Worm (Caenorhabditis elegans) whole organism, dauer: ENCODE data around the gene C36A4.10.
"Not testable (repeated sequence)": the region's sequence is repeated elsewhere in the genome, so short reads cannot be mapped to it uniquely, and the experiment has no call there.

Experiments used
- unc-62 ChIP-seq: sonication (generic microtip); optimal IDR thresholded peaks from 2 replicates; lab custom pipeline; 2017; ENCODE audit warnings: missing biosample characterization, missing genetic modification reagents, missing genetic modification characterization

Gene C36A4.10

DNA sequence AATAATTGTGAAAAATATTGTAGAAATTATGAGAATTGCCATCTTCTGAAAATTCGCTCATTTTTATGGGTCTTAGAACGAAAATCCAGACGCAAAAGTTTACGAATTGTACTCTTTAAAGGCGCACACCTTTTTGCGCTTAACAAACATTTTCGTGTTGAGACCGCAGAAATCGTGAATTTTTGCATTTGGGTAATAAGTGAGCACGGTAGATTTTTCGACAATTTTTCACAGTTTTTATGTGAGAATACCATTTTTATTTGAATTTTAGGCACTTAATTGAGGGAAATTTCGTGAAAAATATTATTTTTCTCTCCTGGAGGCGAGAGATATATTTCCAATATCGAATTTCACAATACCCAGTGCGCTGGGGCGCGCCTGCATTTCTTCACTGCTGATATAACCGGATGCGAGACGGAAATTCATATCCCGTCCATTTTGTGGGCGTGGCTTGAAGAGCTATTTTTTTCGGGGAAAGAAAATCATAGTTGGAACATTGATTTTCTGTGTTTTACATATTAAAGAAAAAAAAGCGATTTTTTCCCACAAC lies 20.8 kb upstream of the C36A4.10 start, which contains the start of gene cyp-25A4:
Gene cyp-25A4 (minus strand): TSS at position 51 of the 550 bp plus-strand sequence.
- not testable (repeated sequence) for TF ChIP-seq unc-62

DNA sequence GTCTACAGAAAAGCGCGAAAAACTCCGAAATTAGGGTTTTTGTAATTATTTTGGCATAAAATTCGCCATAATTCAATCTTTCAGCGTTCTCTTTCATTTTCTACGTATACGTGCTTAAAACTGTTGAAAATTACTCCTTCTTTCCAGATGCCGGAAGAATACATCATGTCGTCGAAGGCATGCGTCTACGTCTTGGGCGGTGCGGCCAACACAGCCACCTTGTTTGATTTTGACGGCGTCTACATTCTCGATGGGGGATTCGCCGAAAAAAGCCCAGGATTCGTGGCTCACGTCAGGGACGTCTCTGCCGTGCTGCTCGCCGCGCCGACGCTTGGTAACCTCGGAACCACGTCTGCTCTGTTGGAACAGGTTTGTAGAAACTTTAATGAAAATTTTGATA lies 13.5 kb upstream of the C36A4.10 start, which contains the start of gene maph-1.3:
Gene maph-1.3 (plus strand): TSS at position 148 of the 400 bp plus-strand sequence.
- TF ChIP-seq unc-62, result not testable (repeated sequence)

DNA sequence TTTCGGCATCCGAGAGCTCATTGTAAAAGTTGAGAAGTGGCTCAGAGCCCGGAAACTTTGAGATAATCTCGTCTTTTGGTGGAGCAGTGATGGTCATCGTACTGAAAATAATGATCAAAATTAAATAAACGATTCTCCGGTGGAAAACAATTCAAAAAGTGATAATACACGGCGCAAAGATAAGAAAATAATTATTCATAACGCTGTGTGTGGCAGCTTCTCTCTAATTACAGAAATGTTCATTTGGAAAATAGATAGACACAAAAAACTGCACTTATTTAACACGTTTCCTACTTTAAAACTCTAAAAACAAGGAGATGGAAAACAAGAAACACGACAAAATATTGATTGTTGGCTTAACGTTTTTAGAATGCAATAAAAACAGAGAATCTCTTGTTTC lies 12.2 kb upstream of the C36A4.10 start, which contains the start of gene C36A4.4:
Gene C36A4.4 (minus strand): TSS at position 101 of the 400 bp plus-strand sequence.
- TF ChIP-seq unc-62, result not testable (repeated sequence)

DNA sequence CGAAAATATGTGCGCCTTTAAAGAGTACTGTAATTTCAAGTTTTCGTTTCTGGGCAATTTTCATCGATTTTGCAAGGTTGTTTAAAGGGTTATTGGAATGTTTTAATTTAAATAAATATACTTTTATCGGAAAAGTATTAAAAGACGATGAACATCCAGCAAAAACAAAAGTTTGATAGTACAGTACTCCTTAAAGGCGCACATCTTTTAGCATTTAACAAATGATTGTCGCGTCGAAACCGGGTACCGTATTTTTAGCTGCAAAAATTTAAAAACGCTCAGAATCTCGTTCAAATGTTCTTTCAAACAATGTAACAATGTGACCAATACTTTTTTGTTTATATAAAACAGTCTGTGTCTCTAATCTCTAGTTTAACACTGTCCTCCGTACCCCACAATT lies 9.0 kb upstream of the C36A4.10 start, which contains the start of gene C36A4.11:
Gene C36A4.11 (plus strand): TSS at position 301 of the 400 bp plus-strand sequence.
- not testable (repeated sequence) for TF ChIP-seq unc-62

DNA sequence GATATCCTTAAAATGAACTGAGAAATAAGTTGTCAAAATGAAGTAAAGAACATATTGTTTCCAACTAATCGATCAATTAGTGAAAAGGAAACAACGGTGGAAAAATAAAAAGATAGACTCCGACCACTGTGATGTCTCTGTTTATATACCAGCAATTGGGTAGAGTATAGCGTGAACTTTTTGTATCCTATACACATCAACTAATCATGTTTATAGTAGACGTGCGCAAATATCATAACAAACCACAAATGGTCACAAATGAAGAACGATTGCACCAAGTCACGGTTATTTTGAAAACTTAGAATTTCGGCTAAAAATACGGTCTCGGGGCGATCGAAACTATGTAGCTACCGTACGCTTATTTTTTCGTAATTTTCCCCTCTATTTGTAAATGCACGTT lies 8.4 kb upstream of the C36A4.10 start, which contains the start of gene cyp-25A3:
Gene cyp-25A3 (minus strand): TSS at position 101 of the 400 bp plus-strand sequence.
- no peak for TF ChIP-seq unc-62

DNA sequence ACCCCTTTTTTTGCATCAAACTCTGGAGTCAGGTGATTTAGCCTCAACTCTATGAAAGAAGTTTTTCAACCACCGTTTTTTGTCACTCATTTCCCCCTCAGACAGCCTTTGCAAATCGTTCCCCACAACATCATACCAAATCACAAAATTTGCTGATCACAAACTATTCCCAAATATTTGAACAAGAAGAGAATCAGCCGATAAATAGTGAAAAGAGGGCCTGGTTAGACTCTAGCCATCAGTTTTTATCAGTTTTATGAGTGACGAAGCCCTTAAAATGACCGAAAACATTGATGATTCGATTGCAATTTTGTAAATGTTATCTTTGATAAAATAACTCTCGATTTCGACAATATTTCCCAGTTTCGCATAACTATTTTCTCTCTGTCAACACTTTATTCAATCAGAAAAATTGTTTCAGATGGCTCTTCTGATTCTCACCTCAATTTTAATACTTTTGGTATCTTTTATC lies 3.6 kb upstream of the C36A4.10 start, which contains the start of gene cyp-25A2:
Gene cyp-25A2 (plus strand): TSS at position 422 of the 472 bp plus-strand sequence.
- no peak for TF ChIP-seq unc-62

DNA sequence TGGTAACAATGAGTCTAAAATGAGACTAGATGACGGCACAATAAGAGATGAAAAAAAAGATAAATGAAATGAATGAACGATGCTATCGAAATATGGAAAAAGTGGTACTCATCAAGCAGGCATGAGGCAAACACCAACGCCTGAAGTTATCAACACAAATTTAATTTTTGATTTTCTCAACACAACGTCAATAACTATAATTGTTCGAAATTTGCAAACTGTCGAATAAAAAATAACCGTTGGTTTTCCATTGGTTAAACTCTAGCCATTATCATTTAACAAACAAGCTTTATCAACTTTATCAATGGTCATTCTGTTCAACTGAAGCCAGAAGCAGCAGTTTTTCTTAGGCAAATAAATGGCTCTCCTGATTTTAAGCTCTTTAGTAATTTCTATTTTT lies 1.0 kb upstream of the C36A4.10 start, which contains the start of gene cyp-25A1:
Gene cyp-25A1 (plus strand): TSS at position 301 of the 400 bp plus-strand sequence.
- TF ChIP-seq unc-62, result no peak

DNA sequence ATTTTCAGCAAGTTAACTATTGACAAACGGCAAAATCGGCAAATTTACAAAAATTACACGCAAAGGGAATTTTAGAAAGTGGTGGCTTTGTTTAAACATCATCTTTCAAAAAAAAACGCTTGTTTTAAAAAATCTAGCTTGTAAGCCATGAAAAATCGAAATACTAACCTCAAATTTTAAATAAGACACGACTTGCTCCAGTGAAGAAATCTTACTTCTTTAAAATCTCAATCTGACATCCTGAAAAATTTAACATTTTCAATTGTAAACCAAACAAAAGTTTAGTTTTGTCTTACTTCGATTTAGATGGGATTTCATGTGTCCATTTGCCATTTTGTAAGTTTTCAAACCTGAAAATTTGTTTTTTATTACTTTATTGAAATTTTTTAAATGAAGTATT lies 517 bp upstream of the C36A4.10 start:
- no peak for TF ChIP-seq unc-62

DNA sequence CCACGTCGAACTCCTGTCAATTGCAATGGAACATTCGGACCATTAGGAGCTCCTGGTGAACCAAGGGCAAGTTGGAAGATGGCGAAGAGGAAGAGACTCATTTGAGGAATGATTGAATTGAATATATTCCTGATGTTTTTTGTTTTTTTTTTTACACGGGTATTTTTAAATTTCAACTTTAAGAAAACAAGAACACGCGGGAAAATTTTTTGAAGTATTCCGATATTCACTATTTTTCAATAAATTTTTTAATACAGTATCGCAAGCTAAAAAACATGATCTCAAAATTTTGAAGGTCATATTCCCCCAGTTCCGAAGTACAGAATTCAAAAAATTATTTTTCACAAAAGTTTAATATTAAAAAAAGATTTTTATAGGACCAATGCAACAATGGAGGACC lies 2.2 kb downstream of the C36A4.10 start, which contains the start of gene cnnm-5:
Gene cnnm-5 (minus strand): TSS at position 101 of the 400 bp plus-strand sequence.
- no peak for TF ChIP-seq unc-62

DNA sequence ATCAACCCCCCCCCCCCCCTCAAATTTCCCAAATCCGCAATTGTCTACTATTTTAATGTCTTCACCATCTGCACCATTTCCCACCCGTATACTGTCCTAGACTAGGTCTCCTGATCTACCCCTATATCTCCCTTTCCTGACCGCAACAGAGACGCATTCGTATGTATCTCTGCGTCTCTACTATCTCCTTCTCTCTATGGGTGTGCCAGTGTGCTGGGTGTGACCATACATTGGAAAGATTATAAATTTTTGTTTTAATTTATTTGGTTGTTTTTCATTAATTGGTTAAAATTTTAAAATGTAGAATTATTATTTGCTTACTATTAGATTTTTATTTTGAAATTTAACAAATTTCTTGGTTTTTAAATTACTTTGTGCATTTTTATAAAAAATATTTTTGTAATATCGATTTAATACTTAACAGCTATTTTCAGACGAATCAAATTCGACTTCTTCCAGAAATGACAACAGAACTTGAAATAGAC lies 9.3 kb downstream of the C36A4.10 start, which contains the start of gene amx-1:
Gene amx-1 (plus strand): TSS at position 435 of the 485 bp plus-strand sequence.
- no peak for TF ChIP-seq unc-62

DNA sequence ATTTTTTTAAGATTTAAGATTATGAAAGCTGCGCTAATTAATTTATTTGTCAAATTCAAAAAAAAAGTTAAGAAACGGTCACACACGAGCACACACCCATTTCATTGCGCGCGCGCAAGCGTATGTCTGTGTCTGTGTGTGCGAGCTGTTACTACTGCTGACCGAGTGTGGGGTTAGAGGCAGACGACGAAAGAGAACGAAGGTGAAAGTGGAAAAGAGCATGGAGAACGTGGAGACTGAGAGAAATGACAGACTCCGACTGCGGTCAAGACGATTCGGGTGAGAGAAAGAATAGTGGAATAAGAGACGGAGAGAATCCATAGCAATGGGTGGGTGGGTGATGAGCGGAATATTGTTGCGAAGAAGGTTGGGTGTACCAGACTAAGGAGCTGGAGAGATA lies 11.1 kb downstream of the C36A4.10 start:
- TF ChIP-seq unc-62, result no peak

DNA sequence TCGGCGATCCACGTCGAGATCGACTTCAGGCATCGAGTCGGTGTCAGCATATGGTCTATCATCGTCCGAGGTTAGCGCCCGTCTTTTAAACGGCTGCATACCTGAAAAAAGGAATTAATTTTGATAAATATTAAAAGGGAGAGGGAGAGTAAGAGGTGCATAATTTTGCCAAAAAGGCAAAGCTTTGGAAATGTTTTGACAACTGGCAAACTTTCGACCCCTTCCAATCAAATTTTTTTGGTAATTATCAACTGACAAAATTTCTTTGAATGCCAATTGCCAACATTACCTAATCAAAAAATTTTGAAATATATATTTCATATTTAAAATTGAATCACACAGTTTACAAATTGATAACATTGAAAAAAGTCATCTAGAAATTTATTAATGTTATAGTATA lies 11.7 kb downstream of the C36A4.10 start, which contains the start of gene dpy-27:
Gene dpy-27 (minus strand): TSS at position 101 of the 400 bp plus-strand sequence.
- TF ChIP-seq unc-62, result no peak

DNA sequence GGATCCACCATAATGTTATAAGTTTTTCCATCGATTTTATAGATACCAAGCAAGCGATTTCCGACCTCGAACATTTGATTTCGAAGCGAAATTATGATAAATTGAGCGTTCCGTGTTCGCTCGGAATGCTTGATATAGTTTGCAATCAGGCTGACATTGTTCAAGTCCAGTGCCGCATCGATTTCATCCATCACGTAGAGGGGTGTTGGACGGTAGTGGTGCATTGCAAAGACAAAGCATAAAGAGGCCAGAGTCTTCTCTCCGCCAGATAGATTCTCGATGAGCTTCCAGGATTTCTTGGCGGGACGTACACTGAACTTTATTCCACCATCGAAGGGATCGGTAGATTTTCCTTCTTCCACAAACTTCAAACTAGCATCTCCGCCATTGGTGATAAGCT lies 16.9 kb downstream of the C36A4.10 start:
- no peak for TF ChIP-seq unc-62

DNA sequence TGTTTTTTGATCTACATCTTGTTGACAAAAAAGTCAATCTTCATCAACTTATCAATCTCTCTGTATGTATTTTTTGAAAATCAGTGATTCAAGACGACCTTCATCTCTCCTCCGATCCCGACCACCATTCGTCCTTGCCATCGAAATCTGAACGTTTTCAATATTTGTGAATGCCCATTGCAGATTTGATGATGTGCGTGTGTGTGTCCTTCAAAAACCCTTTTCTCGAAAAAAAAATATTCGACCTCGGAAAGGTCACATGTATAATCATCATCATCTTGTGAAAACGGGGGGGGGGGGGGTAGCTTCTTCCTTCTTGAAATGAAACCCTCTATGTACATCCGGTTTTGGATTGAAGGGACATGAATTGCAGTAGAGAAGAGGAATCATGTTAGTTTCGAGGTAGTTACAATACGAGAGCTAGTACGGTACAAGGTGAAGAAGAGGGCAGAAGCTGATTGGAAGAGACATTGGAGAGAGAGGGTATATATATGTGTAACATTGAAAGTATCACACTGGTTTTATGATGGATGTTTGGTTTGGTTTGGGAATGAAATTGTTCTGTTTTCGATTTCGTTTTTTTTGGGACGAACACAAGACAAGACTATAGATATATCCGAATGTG lies 18.8 kb downstream of the C36A4.10 start:
- no peak for TF ChIP-seq unc-62

DNA sequence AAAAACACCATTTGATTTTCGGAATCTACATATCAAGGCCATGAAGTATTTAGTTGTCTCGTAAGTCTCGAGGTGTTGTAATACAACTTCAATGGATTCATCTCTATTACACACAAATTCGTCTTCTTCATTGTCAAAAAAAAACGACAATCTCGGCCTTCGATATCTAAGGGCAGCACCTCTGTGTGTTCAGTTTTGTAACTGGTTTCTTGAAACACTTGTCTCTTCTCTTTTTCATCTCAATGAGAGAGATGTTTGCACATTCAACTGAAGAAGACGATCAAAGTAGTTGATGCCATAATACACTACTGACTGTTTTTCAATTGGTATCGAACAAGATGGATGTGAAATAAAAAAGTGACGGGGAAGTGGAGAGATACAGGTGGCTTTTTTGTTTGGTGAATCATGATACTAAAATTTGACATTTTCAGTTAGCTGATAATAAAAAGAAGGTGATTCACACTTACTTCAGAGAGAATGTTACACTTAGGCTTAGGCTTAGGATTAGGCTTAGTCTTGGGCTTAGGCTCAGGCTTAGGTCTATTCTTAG lies 19.8 kb downstream of the C36A4.10 start:
- no peak for TF ChIP-seq unc-62

DNA sequence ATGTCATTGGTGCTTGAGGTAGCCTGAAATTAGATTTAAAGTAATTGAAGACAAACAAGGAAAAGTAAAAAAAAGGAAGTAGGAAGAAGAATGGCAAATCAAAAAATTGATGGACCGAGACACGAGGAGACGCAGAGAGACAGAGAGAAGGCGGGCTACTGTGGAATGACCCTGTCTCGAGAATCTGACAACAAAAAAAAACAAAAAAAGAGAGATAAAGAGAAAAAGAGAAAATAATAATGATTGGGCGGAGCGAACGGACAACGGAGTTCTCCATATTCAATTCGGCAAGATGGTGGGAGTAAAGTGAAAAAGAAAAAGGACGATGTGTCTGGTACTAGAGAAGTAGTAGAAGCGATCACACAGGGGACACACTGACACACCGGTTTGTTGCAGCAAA lies 22.3 kb downstream of the C36A4.10 start, which contains the start of gene toh-1:
Gene toh-1 (minus strand): TSS at position 23 of the 400 bp plus-strand sequence.
- TF ChIP-seq unc-62, result no peak

DNA sequence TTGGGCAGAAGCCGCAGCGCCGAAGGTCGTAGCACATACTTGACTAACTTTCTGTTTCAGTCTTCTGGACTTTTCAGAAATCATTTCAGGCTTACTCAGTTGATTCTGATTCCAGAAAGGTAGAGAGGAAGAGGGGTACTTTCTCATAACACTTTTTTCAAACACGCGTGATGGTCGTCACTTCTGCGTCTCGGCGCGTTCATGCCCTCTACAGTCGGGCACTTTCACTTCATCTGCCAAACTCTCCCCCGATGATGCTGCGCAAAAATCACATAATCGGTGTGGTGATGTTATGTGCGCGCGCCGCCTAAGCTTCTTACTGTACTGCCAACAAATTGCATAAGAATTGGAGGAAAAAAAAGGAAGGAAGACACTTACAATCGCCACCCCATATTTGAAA lies 23.7 kb downstream of the C36A4.10 start:
- no peak for TF ChIP-seq unc-62
